Fruit fly (Drosophila melanogaster): ENCODE results near the gene CG11608.

- TF ChIP-seq CG8159 (tag; optimal IDR thresholded peaks at IDR 0.05) (no peak), Pif1A (GFP tag; optimal IDR thresholded peaks at IDR 0.05) (no peak), CG13204 (GFP tag; optimal IDR thresholded peaks at IDR 0.05) (no peak), fd96Ca (GFP tag; IDR thresholded peaks at IDR 0.05) (no peak), CG12605 (GFP tag; IDR thresholded peaks at IDR 0.05) (no peak), CG9948 (tag; optimal IDR thresholded peaks at IDR 0.05) (no peak), Pif1B (GFP tag; optimal IDR thresholded peaks at IDR 0.05) (no peak)
Measured at dm6 chr3R:12688672-12689417, 50.6 kb downstream of the CG11608 start, which contains the start of gene kar.
